Fruit fly (Drosophila melanogaster): ENCODE data around the gene gcm2.

DNA sequence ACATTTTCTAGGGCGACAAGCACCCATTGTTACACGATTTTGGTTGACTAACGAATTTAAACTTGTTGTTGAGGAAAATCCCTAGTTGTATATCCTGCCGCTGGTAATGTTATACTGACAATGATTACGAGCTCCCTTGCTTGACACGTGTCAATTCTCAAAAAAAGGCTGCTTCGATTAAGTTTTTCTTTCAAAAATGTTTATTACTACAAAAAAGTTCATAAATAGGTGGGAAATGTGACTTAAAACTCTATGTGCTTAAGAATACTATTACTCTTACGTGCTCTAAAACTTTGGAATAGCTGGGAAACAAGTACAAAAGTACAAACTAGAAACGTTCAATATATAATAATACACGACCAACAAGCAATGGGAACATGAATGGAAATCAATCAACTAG is 28.8 kb upstream of the gcm2 start, which contains the start of gene CG31709:
- no peak for TF ChIP-seq CG11093 (GFP tag; IDR thresholded peaks at IDR 0.05)
- TF ChIP-seq CG10462 (GFP tag; optimal IDR thresholded peaks at IDR 0.05) = no peak
- TF ChIP-seq org-1 (GFP tag; optimal IDR thresholded peaks at IDR 0.05) = no peak
- TF ChIP-seq E2f2 (GFP tag; IDR thresholded peaks at IDR 0.05) = no peak
- TF ChIP-seq br (optimal IDR thresholded peaks at IDR 0.05) = no peak
- TF ChIP-seq CG3847 (GFP tag; IDR thresholded peaks at IDR 0.05) = no peak
- no peak for TF ChIP-seq NC2α (GFP tag; optimal IDR thresholded peaks at IDR 0.05)
- no peak for TF ChIP-seq nerfin-2 (GFP tag; IDR thresholded peaks at IDR 0.05; ENCODE audit: partially characterized antibody)

Data from whole organism, embryonic.